Fruit fly (Drosophila melanogaster) whole organism, embryonic: ENCODE measurements around the gene raw.

Experiments
- Asciz ChIP-seq: fragments of 200-800 bp; sonication (Bioruptor generic); optimal IDR thresholded peaks from 2 replicates; lab custom pipeline; 2017; ENCODE audit warnings: missing biosample characterization, mild to moderate bottlenecking, missing genetic modification characterization, missing genetic modification reagents
- Bgb ChIP-seq: fragments of 200-800 bp; sonication (Bioruptor generic); IDR thresholded peaks from 2 replicates; pipeline ENCODE4 v1.3.6; 2022; ENCODE audit warnings: missing biosample characterization, missing genetic modification characterization; ENCODE audit not compliant: partially characterized antibody
- CG10267 ChIP-seq: fragments of 200-800 bp; sonication (Bioruptor generic); optimal IDR thresholded peaks from 2 replicates; lab custom pipeline; 2018; ENCODE audit warnings: missing biosample characterization, mild to moderate bottlenecking, missing genetic modification characterization, moderate library complexity
- CG10366 ChIP-seq: fragments of 200-800 bp; sonication (Bioruptor generic); IDR thresholded peaks from 2 replicates; pipeline ENCODE4 v1.3.6; 2022; ENCODE audit warnings: missing biosample characterization, missing genetic modification characterization
- CG10462 ChIP-seq: fragments of 200-800 bp; sonication (Bioruptor generic); optimal IDR thresholded peaks from 2 replicates; lab custom pipeline; 2016; ENCODE audit warnings: missing biosample characterization, missing genetic modification characterization
- CG10654 ChIP-seq: fragments of 200-800 bp; sonication (Bioruptor generic); optimal IDR thresholded peaks from 2 replicates; lab custom pipeline; 2016; ENCODE audit warnings: missing biosample characterization, missing genetic modification characterization
- CG12155 ChIP-seq: fragments of 200-800 bp; sonication (Bioruptor generic); optimal IDR thresholded peaks from 3 replicates; lab custom pipeline; 2016; ENCODE audit warnings: missing biosample characterization, missing genetic modification characterization
- CG14014 ChIP-seq: fragments of 200-800 bp; sonication (Bioruptor generic); IDR thresholded peaks from 2 replicates; pipeline ENCODE4 v1.3.6; 2022; ENCODE audit warnings: missing biosample characterization, missing genetic modification characterization
- CG15514 ChIP-seq: fragments of 200-800 bp; sonication (Bioruptor generic); optimal IDR thresholded peaks from 3 replicates; lab custom pipeline; 2017; ENCODE audit warnings: missing biosample characterization, missing genetic modification characterization, mild to moderate bottlenecking, moderate library complexity, missing genetic modification reagents
- CG17359 ChIP-seq: fragments of 200-800 bp; sonication (Bioruptor generic); optimal IDR thresholded peaks from 3 replicates; lab custom pipeline; 2018; ENCODE audit warnings: missing biosample characterization, mild to moderate bottlenecking, missing genetic modification characterization, moderate library complexity
- CG17802 ChIP-seq: fragments of 200-800 bp; sonication (Bioruptor generic); optimal IDR thresholded peaks from 2 replicates; lab custom pipeline; 2018; ENCODE audit warnings: missing biosample characterization, mild to moderate bottlenecking, missing genetic modification characterization, moderate library complexity
- CG2678 ChIP-seq: fragments of 200-800 bp; sonication (Bioruptor generic); optimal IDR thresholded peaks from 3 replicates; lab custom pipeline; 2019; ENCODE audit warnings: missing biosample characterization, mild to moderate bottlenecking, missing genetic modification characterization, moderate library complexity
- CG31388 ChIP-seq: fragments of 200-800 bp; sonication (Bioruptor generic); optimal IDR thresholded peaks from 2 replicates; lab custom pipeline; 2016; ENCODE audit warnings: missing biosample characterization, missing genetic modification characterization
- CG32767 ChIP-seq: fragments of 200-800 bp; sonication (Bioruptor generic); IDR thresholded peaks from 2 replicates; pipeline ENCODE4 v1.3.6; 2022; ENCODE audit warnings: missing biosample characterization, missing genetic modification characterization
- CG34422 ChIP-seq: fragments of 200-800 bp; sonication (Bioruptor generic); IDR thresholded peaks from 3 replicates; pipeline ENCODE4 v1.3.6; 2022; ENCODE audit warnings: missing biosample characterization, missing genetic modification characterization
- CG4730 ChIP-seq: fragments of 200-800 bp; sonication (Bioruptor generic); IDR thresholded peaks from 2 replicates; pipeline ENCODE4 v1.3.6; 2022; ENCODE audit warnings: missing biosample characterization, missing genetic modification characterization
- CG4820 ChIP-seq: fragments of 200-800 bp; sonication (Bioruptor generic); optimal IDR thresholded peaks from 3 replicates; lab custom pipeline; 2016; ENCODE audit warnings: missing biosample characterization, missing genetic modification characterization
- CG5953 ChIP-seq: fragments of 200-800 bp; sonication (Bioruptor generic); IDR thresholded peaks from 2 replicates; pipeline ENCODE4 v1.3.6; 2022; ENCODE audit warnings: missing biosample characterization, missing genetic modification characterization
- CG6272 ChIP-seq: fragments of 200-800 bp; sonication (Bioruptor generic); IDR thresholded peaks from 2 replicates; pipeline ENCODE4 v1.3.6; 2022; ENCODE audit warnings: missing biosample characterization, missing genetic modification characterization
- CG7357 ChIP-seq: fragments of 200-800 bp; sonication (Bioruptor generic); IDR thresholded peaks from 3 replicates; pipeline ENCODE4 v1.3.6; 2022; ENCODE audit warnings: missing biosample characterization, missing genetic modification characterization
- CG7839 ChIP-seq: fragments of 200-800 bp; sonication (Bioruptor generic); optimal IDR thresholded peaks from 3 replicates; lab custom pipeline; 2018; ENCODE audit warnings: missing biosample characterization, mild to moderate bottlenecking, missing genetic modification characterization, moderate library complexity
- CG9215 ChIP-seq: fragments of 200-800 bp; sonication (Bioruptor generic); IDR thresholded peaks from 2 replicates; pipeline ENCODE4 v1.3.6; 2022; ENCODE audit warnings: missing biosample characterization, missing genetic modification characterization
- Camta ChIP-seq: fragments of 200-800 bp; sonication (Bioruptor generic); optimal IDR thresholded peaks from 2 replicates; lab custom pipeline; 2016; ENCODE audit warnings: missing biosample characterization, missing genetic modification characterization
- CkIIα-i1 ChIP-seq: fragments of 200-800 bp; sonication (Bioruptor generic); IDR thresholded peaks from 2 replicates; pipeline ENCODE4 v1.3.6; 2022; ENCODE audit warnings: missing biosample characterization, missing genetic modification characterization
- CoRest ChIP-seq: fragments of 200-800 bp; sonication (Bioruptor generic); optimal IDR thresholded peaks from 3 replicates; lab custom pipeline; 2018; ENCODE audit warnings: missing biosample characterization, mild to moderate bottlenecking, missing genetic modification characterization, moderate library complexity
- Deaf1 ChIP-seq: fragments of 200-800 bp; optimal IDR thresholded peaks from 3 replicates; lab custom pipeline; 2019; ENCODE audit warnings: missing biosample characterization, mild to moderate bottlenecking, missing genetic modification characterization, moderate library complexity
- Dll ChIP-seq: fragments of 200-800 bp; sonication (Bioruptor generic); IDR thresholded peaks from 4 replicates; pipeline ENCODE4 v1.3.6; 2022; ENCODE audit warnings: missing biosample characterization, missing genetic modification characterization; ENCODE audit not compliant: partially characterized antibody
- Fer2 ChIP-seq: fragments of 200-800 bp; sonication (Bioruptor generic); optimal IDR thresholded peaks from 2 replicates; lab custom pipeline; 2018; ENCODE audit warnings: missing biosample characterization, mild to moderate bottlenecking, missing genetic modification characterization, moderate library complexity
- Gug ChIP-seq: fragments of 200-800 bp; sonication (Bioruptor generic); IDR thresholded peaks from 4 replicates; pipeline ENCODE4 v1.3.6; 2022; ENCODE audit warnings: missing biosample characterization, missing genetic modification characterization
- HLH4C ChIP-seq: fragments of 200-800 bp; sonication (Bioruptor generic); IDR thresholded peaks from 3 replicates; pipeline ENCODE4 v1.3.6; 2022; ENCODE audit warnings: missing biosample characterization, missing genetic modification characterization; ENCODE audit not compliant: partially characterized antibody
- NFAT ChIP-seq: fragments of 200-800 bp; sonication (Bioruptor generic); IDR thresholded peaks from 2 replicates; pipeline ENCODE4 v1.3.6; 2022; ENCODE audit warnings: missing biosample characterization, missing genetic modification characterization
- Nf-YB ChIP-seq: fragments of 200-800 bp; sonication (Bioruptor generic); optimal IDR thresholded peaks from 3 replicates; lab custom pipeline; 2019; ENCODE audit warnings: missing biosample characterization, mild to moderate bottlenecking, missing genetic modification characterization, moderate library complexity
- Optix ChIP-seq: fragments of 200-800 bp; sonication (Bioruptor generic); IDR thresholded peaks from 3 replicates; pipeline ENCODE4 v1.3.6; 2022; ENCODE audit warnings: missing biosample characterization, missing genetic modification characterization
- PHDP ChIP-seq: fragments of 200-800 bp; sonication (Bioruptor generic); optimal IDR thresholded peaks from 3 replicates; lab custom pipeline; 2018; ENCODE audit warnings: missing biosample characterization, mild to moderate bottlenecking, missing genetic modification characterization, moderate library complexity
- Sox100B ChIP-seq: fragments of 200-800 bp; sonication (Bioruptor generic); optimal IDR thresholded peaks from 3 replicates; lab custom pipeline; 2018; ENCODE audit warnings: missing biosample characterization, mild to moderate bottlenecking, missing genetic modification characterization
- abd-A ChIP-seq: fragments of 200-800 bp; sonication (Bioruptor generic); optimal IDR thresholded peaks from 3 replicates; lab custom pipeline; 2019; ENCODE audit warnings: missing biosample characterization, mild to moderate bottlenecking, missing genetic modification characterization, moderate library complexity
- amos ChIP-seq: fragments of 200-800 bp; sonication (Bioruptor generic); IDR thresholded peaks from 2 replicates; pipeline ENCODE4 v1.3.6; 2022; ENCODE audit warnings: missing biosample characterization, missing genetic modification characterization; ENCODE audit not compliant: partially characterized antibody
- aop ChIP-seq: fragments of 200-800 bp; sonication (Bioruptor generic); IDR thresholded peaks from 2 replicates; pipeline ENCODE4 v1.3.6; 2022; ENCODE audit warnings: missing biosample characterization, missing genetic modification characterization
- ato ChIP-seq: fragments of 200-800 bp; sonication (Bioruptor generic); IDR thresholded peaks from 2 replicates; pipeline ENCODE4 v1.3.6; 2022; ENCODE audit warnings: missing biosample characterization, missing genetic modification characterization; ENCODE audit not compliant: partially characterized antibody
- bab2 ChIP-seq: fragments of 200-800 bp; sonication (Bioruptor generic); optimal IDR thresholded peaks from 2 replicates; lab custom pipeline; 2016; ENCODE audit warnings: missing biosample characterization, missing genetic modification characterization
- cad ChIP-seq: fragments of >200 bp; optimal IDR thresholded peaks from 2 replicates; lab custom pipeline; 2017; ENCODE audit warnings: missing biosample characterization, missing genetic modification characterization
- crol ChIP-seq: fragments of 200-800 bp; sonication (Bioruptor generic); IDR thresholded peaks from 2 replicates; pipeline ENCODE4 v1.3.6; 2022; ENCODE audit warnings: missing biosample characterization, missing genetic modification characterization
- dan ChIP-seq: fragments of 200-800 bp; sonication (Bioruptor generic); IDR thresholded peaks from 2 replicates; pipeline ENCODE4 v1.3.6; 2022; ENCODE audit warnings: missing biosample characterization, missing genetic modification characterization
- gfzf ChIP-seq: fragments of 200-800 bp; sonication (Bioruptor generic); optimal IDR thresholded peaks from 2 replicates; lab custom pipeline; 2016; ENCODE audit warnings: missing biosample characterization, mild to moderate bottlenecking, missing genetic modification characterization, moderate library complexity
- ind ChIP-seq: fragments of 200-800 bp; sonication (Bioruptor generic); optimal IDR thresholded peaks from 3 replicates; lab custom pipeline; 2016; ENCODE audit warnings: missing biosample characterization, missing genetic modification characterization
- kay ChIP-seq: fragments of 200-800 bp; sonication (Bioruptor generic); optimal IDR thresholded peaks from 2 replicates; lab custom pipeline; 2016; ENCODE audit warnings: missing biosample characterization, missing genetic modification characterization
- lov ChIP-seq, 2 experiments: fragments of 200-800 bp in 1 of 2; fragments of >200 bp in 1 of 2; sonication (Bioruptor generic) in 1 of 2; IDR thresholded peaks in 1 of 2; optimal IDR thresholded peaks in 1 of 2; 2 replicates in 1 of 2; 3 replicates in 1 of 2; pipeline versions ENCODE4 v1.3.6 to Lab custom; 2017 to 2022; ENCODE audit warnings: missing biosample characterization in 1 of 2, missing genetic modification characterization in 1 of 2
- pho ChIP-seq: fragments of 200-800 bp; sonication (Bioruptor generic); optimal IDR thresholded peaks from 2 replicates; lab custom pipeline; 2016; ENCODE audit warnings: missing biosample characterization, missing genetic modification characterization
- pros ChIP-seq: fragments of 200-800 bp; sonication (Bioruptor generic); optimal IDR thresholded peaks from 3 replicates; lab custom pipeline; 2019; ENCODE audit warnings: missing biosample characterization, mild to moderate bottlenecking, missing genetic modification characterization, moderate library complexity
- ranshi ChIP-seq: fragments of 200-800 bp; sonication (Bioruptor generic); IDR thresholded peaks from 2 replicates; pipeline ENCODE4 v1.3.6; 2022; ENCODE audit warnings: missing biosample characterization, missing genetic modification characterization
- tin ChIP-seq: fragments of 200-800 bp; sonication (Bioruptor generic); optimal IDR thresholded peaks from 3 replicates; lab custom pipeline; 2016; ENCODE audit warnings: missing biosample characterization, missing genetic modification characterization

Gene raw

dm6 chr2L:8732702-8733101 is 7.8 kb downstream of the raw start (continued):
- TF ChIP-seq crol (GFP tag; lab: Robert Waterston, UW) (no peak), Nf-YB (GFP tag; lab: Kevin White, UChicago) (no peak), pros (GFP tag; lab: Kevin White, UChicago) (no peak), Optix (GFP tag; lab: Robert Waterston, UW) (no peak), ranshi (GFP tag; lab: Robert Waterston, UW) (0 out of 2 replicates have a peak, but pooled peaks have one; percentile 14), CG34422 (GFP tag; lab: Robert Waterston, UW) (no peak), CG10267 (tag; lab: Kevin White, UChicago) (peak; percentile 0), Bgb (GFP tag; lab: Robert Waterston, UW) (no peak), ato (GFP tag; lab: Robert Waterston, UW) (no peak), CoRest (tag; lab: Kevin White, UChicago) (no peak), Gug (GFP tag; lab: Robert Waterston, UW) (no peak), CG4820 (GFP tag; lab: Kevin White, UChicago) (no peak), CG4730 (GFP tag; lab: Robert Waterston, UW) (0 out of 2 replicates have a peak, but pooled peaks have one; percentile 11), bab2 (GFP tag; lab: Kevin White, UChicago) (peak; percentile 24), abd-A (tag; lab: Kevin White, UChicago) (no peak), amos (no peak), ind (GFP tag; lab: Kevin White, UChicago) (peak; percentile 32), CG31388 (no peak), CG9215 (GFP tag; lab: Robert Waterston, UW) (no peak), CG14014 (GFP tag; lab: Robert Waterston, UW) (no peak), CG7357 (GFP tag; lab: Robert Waterston, UW) (no peak), CG32767 (GFP tag; lab: Robert Waterston, UW) (0 out of 2 replicates have a peak, but pooled peaks have one; percentile 23), cad (GFP tag; lab: Kevin White, UChicago) (no peak), aop (no peak), CG6272 (GFP tag; lab: Robert Waterston, UW) (no peak; the same call in 1 of the 2 replicates), PHDP (no peak), pho (GFP tag; lab: Kevin White, UChicago) (no peak), CG10462 (GFP tag; lab: Kevin White, UChicago) (no peak), CG5953 (GFP tag; lab: Robert Waterston, UW) (no peak), Camta (GFP tag; lab: Kevin White, UChicago) (peak; percentile 24), Fer2 (tag; lab: Kevin White, UChicago) (no peak), Asciz (no peak), Dll (GFP tag; lab: Robert Waterston, UW) (no peak), Deaf1 (tag; lab: Kevin White, UChicago) (no peak), tin (GFP tag; lab: Kevin White, UChicago) (no peak), CG12155 (GFP tag; lab: Kevin White, UChicago) (no peak), gfzf (GFP tag; lab: Kevin White, UChicago) (no peak), CG17359 (tag; lab: Kevin White, UChicago) (peak; percentile 33), HLH4C (GFP tag; lab: Robert Waterston, UW) (peak; percentile 44; the same call in 1 of the 3 replicates), Sox100B (GFP tag; lab: Kevin White, UChicago) (peak; percentile 8), CG10366 (GFP tag; lab: Robert Waterston, UW) (no peak), lov (optimal IDR thresholded peaks at IDR 0.05; lab: Kevin White, UChicago) (no peak), lov (GFP tag; IDR thresholded peaks at IDR 0.05; lab: Robert Waterston, UW) (peak; percentile 18; the same call in 1 of the 3 replicates), CG10654 (GFP tag; lab: Kevin White, UChicago) (no peak), CG15514 (GFP tag; lab: Kevin White, UChicago) (no peak), CG17802 (tag; lab: Kevin White, UChicago) (no peak), CG2678 (tag; lab: Kevin White, UChicago) (peak; percentile 46), kay (GFP tag; lab: Kevin White, UChicago) (no peak), CkIIα-i1 (GFP tag; lab: Robert Waterston, UW) (no peak), CG7839 (tag; lab: Kevin White, UChicago) (peak; percentile 18), dan (GFP tag; lab: Robert Waterston, UW) (no peak), NFAT (GFP tag; lab: Robert Waterston, UW) (no peak)
